Worm (Caenorhabditis elegans) whole organism, L2 larva: ENCODE data around the gene nipi-3.

Experiments used
- aly-2 ChIP-seq: fragments of 150-350 bp; optimal IDR thresholded peaks from 2 replicates; lab custom pipeline; 2014; ENCODE audit warnings: missing biosample characterization, missing genetic modification characterization
- nhr-23 ChIP-seq: fragments of 150-350 bp; optimal IDR thresholded peaks from 2 replicates; lab custom pipeline; 2014; ENCODE audit warnings: missing biosample characterization, missing genetic modification reagents, missing genetic modification characterization
- unc-39 ChIP-seq: fragments of 150-350 bp; optimal IDR thresholded peaks from 2 replicates; lab custom pipeline; 2014; ENCODE audit warnings: missing biosample characterization, missing genetic modification characterization

- no peak for TF ChIP-seq aly-2 (tag; lab: Kevin White, UChicago)
- TF ChIP-seq unc-39 (tag; lab: Kevin White, UChicago) = no peak
- TF ChIP-seq nhr-23 (tag; lab: Kevin White, UChicago) = no peak
Measured at ce11 chrX:15650919-15651420, 43.2 kb downstream of the nipi-3 start, which contains the start of gene F59D12.3.
